Fruit fly (Drosophila melanogaster): Measurements from ENCODE around the gene Ak3.

DNA sequence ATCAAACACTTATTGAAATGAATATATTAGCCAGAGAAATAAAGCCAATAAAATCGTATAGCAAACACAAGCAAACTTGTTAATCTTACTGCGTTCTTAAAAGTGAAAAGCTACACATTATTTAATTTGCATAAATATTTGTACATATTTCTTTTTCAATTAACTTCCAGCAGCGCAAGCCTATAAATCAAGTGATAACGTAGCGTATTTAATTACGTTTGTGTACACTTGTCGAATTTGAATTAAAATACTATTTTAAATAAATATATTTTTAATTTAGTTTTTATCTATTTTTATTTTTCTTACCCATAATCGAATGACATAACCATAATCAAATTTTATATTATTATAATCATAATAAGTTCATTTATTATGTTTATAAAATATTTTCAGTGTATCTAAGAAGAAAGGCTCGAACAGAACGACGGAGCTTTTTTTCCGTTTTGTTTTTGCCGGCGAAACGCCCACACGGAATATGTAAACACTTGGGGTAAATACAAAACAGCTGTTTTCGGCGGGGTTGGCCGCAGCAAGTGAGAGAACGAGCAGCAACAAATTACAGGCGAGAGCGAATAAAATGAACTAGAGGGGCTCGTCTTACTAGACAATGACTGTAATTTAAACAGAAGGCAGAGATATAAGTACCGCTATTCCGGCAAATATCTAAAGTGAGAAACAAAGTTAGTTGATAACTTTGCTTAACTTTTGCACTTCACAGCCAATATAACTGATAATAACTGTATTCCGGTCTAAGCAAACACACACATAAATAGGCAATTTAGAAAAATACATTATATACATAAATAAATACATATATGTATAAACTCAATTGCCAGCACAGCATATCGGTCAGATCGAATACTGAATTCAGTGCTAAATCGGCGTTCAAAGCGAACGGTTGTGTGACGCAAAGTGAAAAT lies 13.6 kb downstream of the Ak3 start, which contains the start of gene Sodh2:
- TF ChIP-seq EcR (GFP tag; optimal IDR thresholded peaks at IDR 0.05) (no peak), CG14655 (GFP tag; optimal IDR thresholded peaks at IDR 0.05) (peak; percentile 61), Snoo (tag; optimal IDR thresholded peaks at IDR 0.05) (peak; percentile 64), Pif1A (GFP tag; optimal IDR thresholded peaks at IDR 0.05) (peak; percentile 64)

Data from whole organism, pupa.